Worm (Caenorhabditis elegans): ENCODE data around the gene T27C5.10.
"Not testable (repeated sequence)": the region's sequence is repeated elsewhere in the genome, so short reads cannot be mapped to it uniquely, and the experiment has no call there.

T27C5.10 gene

DNA sequence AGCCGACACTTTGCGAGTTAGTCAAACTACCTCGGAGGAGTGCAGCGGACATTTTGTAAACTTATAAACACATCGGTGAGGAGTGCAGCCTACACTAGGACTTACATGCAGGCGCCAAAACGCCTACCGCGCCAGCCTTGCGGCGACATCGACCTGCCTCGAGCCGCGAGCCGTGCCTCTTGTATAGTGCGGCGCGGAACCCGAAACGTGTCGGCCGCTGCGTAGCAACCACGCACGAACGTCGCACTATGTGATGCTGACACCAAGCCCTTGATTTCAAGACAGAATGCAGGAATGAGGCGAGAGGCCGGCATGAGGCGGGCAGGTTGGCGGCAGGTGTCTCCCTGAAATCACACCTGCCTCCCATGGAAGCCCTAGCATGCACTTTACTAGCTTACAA lies 704 bp downstream of the T27C5.10 start:
- TF ChIP-seq ref-2 (tag; optimal IDR thresholded peaks at IDR 0.05) (no peak), hlh-8 (tag; optimal IDR thresholded peaks at IDR 0.05) (no peak), nfya-1 (tag; optimal IDR thresholded peaks at IDR 0.05) (no peak), che-1 (tag; optimal IDR thresholded peaks at IDR 0.05) (no peak), rnt-1 (tag; optimal IDR thresholded peaks at IDR 0.05) (no peak), dve-1 (tag; optimal IDR thresholded peaks at IDR 0.05) (no peak), fax-1 (tag; optimal IDR thresholded peaks at IDR 0.05) (no peak), madf-2 (tag; optimal IDR thresholded peaks at IDR 0.05) (no peak), ahr-1 (tag; optimal IDR thresholded peaks at IDR 0.05) (no peak), ceh-14 (tag; optimal IDR thresholded peaks at IDR 0.05) (no peak), gmeb-2 (tag; optimal IDR thresholded peaks at IDR 0.05) (no peak), Y22D7AL.16 (tag; optimal IDR thresholded peaks at IDR 0.05) (no peak)

DNA sequence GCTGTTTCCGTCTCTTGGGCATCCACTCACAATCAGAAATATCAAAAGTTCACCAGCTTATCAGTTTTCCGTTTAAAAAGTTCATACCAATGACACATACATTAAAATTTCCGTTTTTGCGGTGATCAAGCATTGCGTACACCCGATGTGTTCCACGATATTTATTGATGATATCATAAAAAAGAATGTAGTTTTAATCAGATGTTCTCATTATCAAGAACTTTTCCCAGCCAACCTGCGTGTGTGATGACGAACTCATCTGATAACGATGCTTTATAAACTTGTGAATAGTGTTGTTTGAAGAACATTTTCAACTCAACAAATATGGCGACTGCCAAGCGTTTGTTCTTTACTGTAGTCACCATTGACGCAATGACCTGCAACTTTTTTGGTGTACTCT lies 13.1 kb downstream of the T27C5.10 start, which contains the start of gene clc-21:
Gene clc-21, plus strand, starts transcription at position 301 of the 400 bp plus-strand sequence.
- TF ChIP-seq ceh-24 (tag; optimal IDR thresholded peaks at IDR 0.05) (no peak), odd-2 (tag; optimal IDR thresholded peaks at IDR 0.05) (no peak), hlh-8 (tag; optimal IDR thresholded peaks at IDR 0.05) (no peak)

DNA sequence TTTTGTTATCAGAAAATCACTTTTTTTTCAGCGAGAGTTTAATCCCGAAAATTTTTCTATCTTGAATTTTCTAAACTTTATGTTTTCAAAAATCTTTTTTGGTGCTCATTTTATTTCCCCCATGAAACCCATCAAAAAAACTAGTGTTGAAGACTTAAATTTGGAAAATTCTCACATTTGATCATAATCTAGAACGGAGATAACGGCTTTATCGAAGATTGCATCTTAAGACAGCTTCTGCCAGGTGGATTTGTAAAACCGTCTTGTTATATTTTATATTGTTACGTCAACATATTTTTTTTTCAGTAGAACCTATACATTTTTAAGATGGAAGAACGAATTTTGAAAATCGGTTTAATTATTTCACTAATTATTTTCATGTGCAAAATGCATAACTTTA lies 15.0 kb downstream of the T27C5.10 start, which contains the start of gene T27C5.12:
Gene T27C5.12, plus strand, starts transcription at position 301 of the 400 bp plus-strand sequence.
- TF ChIP-seq K02D7.2 (tag; optimal IDR thresholded peaks at IDR 0.05) (no peak), fax-1 (tag; optimal IDR thresholded peaks at IDR 0.05) (no peak), T23F11.4 (GFP tag; optimal IDR thresholded peaks at IDR 0.05) (no peak), ama-1 (optimal IDR thresholded peaks at IDR 0.05) (no peak)

DNA sequence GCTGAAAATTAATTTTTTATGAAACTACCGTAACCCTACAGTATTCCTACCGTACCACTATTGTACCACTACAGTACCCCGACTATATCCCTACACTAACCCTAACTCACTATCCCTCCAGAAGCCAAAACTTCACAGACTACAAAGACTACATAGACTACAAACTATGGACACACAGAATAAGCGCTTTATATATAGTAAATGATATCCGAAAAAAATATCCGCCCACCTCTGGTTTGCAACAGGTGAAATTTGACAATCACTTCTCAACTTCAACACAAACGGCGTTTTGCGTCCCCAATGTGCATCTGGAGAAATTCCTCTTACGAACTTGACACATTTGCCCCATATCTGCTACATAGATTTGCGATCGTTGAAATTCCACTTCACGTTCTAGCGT lies 20.0 kb downstream of the T27C5.10 start, which contains the start of gene srh-132:
Gene srh-132, plus strand, starts transcription at position 301 of the 400 bp plus-strand sequence.
- TF ChIP-seq zip-5, rnt-1, ceh-30 (tag; optimal IDR thresholded peaks at IDR 0.05): not testable (repeated sequence)

DNA sequence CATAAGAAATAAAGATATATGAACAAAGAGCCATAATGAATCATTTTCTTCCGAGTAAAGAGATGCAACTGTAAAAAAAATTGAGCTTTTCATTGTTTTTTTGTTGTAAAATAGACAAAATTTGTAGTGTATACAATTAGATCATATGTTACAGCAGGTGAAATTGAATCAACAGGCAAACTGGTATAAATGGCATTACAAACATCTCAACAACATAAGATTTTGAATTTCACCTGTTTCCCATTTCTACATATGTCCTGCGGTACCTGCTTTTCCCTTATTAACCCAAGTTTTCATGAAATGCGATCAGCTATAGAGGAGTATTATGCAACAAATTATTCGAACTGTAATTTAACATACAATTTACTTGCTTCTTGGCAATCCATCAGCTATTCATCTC lies 34.6 kb downstream of the T27C5.10 start, which contains the start of gene srh-120:
Gene srh-120, plus strand, starts transcription at position 301 of the 400 bp plus-strand sequence.
- TF ChIP-seq madf-2 (tag; optimal IDR thresholded peaks at IDR 0.05) (no peak), pax-1 (tag; optimal IDR thresholded peaks at IDR 0.05) (no peak), T23F11.4 (GFP tag; optimal IDR thresholded peaks at IDR 0.05) (no peak), zip-5 (tag; optimal IDR thresholded peaks at IDR 0.05) (no peak), unc-3 (GFP tag; conservative IDR thresholded peaks at IDR 0.05) (no peak), unc-3 (tag; optimal IDR thresholded peaks at IDR 0.05) (no peak), dmd-4 (tag; optimal IDR thresholded peaks at IDR 0.05; ENCODE audit: borderline replicate concordance) (no peak), ceh-31 (tag; optimal IDR thresholded peaks at IDR 0.05) (no peak), tbx-2 (tag; optimal IDR thresholded peaks at IDR 0.05) (no peak), odd-2 (tag; optimal IDR thresholded peaks at IDR 0.05) (no peak), F13H6.1 (tag; optimal IDR thresholded peaks at IDR 0.05) (no peak), gmeb-2 (tag; optimal IDR thresholded peaks at IDR 0.05) (no peak), ceh-18 (tag; optimal IDR thresholded peaks at IDR 0.05) (no peak), lim-6 (tag; optimal IDR thresholded peaks at IDR 0.05) (no peak)

DNA sequence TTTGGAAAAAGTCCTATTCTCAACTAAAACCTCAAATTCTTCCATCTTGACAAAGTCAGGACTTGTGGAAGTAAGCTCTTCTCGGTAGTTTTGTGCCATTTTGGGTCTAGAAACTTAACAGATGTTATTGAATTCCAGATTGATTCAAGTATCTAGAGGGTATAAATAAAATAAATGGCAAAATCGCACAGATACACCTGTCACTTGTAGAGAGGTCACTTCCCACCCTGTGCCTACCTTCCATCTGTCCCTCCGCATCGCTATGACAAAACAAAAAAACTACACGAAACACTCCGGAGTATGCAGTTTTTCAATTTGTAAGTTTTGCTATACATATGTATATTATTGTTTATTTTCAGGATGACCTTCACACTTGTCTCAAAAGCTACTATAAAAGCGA lies 50.0 kb downstream of the T27C5.10 start, which contains the start of gene Y20C6A.4:
Gene Y20C6A.4, plus strand, starts transcription at position 301 of the 400 bp plus-strand sequence.
- TF ChIP-seq pax-1 (tag; optimal IDR thresholded peaks at IDR 0.05) (no peak), ceh-9 (tag; optimal IDR thresholded peaks at IDR 0.05) (no peak), che-1 (tag; optimal IDR thresholded peaks at IDR 0.05) (no peak), T23F11.4 (GFP tag; optimal IDR thresholded peaks at IDR 0.05) (no peak), zip-5 (tag; optimal IDR thresholded peaks at IDR 0.05) (no peak), hlh-15 (tag; optimal IDR thresholded peaks at IDR 0.05) (no peak), madf-2 (tag; optimal IDR thresholded peaks at IDR 0.05) (no peak)

Measured in whole organism, late embryonic.